Fruit fly (Drosophila melanogaster) whole organism, embryonic: Measurements from ENCODE around the gene Ada2a.

ENCODE experiments used
- Adf1 ChIP-seq: fragments of 200-800 bp; sonication (Bioruptor generic); IDR thresholded peaks from 2 replicates; pipeline ENCODE4 v1.3.6; 2022; ENCODE audit warnings: missing biosample characterization, missing genetic modification characterization
- CG10366 ChIP-seq: fragments of 200-800 bp; sonication (Bioruptor generic); IDR thresholded peaks from 2 replicates; pipeline ENCODE4 v1.3.6; 2022; ENCODE audit warnings: missing biosample characterization, missing genetic modification characterization
- CG13123 ChIP-seq: fragments of 200-800 bp; sonication (Bioruptor generic); optimal IDR thresholded peaks from 2 replicates; lab custom pipeline; 2016; ENCODE audit warnings: missing biosample characterization, missing genetic modification characterization
- CG15514 ChIP-seq: fragments of 200-800 bp; sonication (Bioruptor generic); optimal IDR thresholded peaks from 3 replicates; lab custom pipeline; 2017; ENCODE audit warnings: missing biosample characterization, missing genetic modification characterization, mild to moderate bottlenecking, moderate library complexity, missing genetic modification reagents
- CG17328 ChIP-seq: fragments of 200-800 bp; sonication (Bioruptor generic); IDR thresholded peaks from 2 replicates; pipeline ENCODE4 v1.3.6; 2022; ENCODE audit warnings: missing biosample characterization, missing genetic modification characterization
- CG17829 ChIP-seq: fragments of 200-800 bp; optimal IDR thresholded peaks from 2 replicates; lab custom pipeline; 2019; ENCODE audit warnings: missing biosample characterization, mild to moderate bottlenecking, missing genetic modification characterization, moderate library complexity
- CG1832 ChIP-seq: fragments of 200-800 bp; sonication (Bioruptor generic); optimal IDR thresholded peaks from 2 replicates; lab custom pipeline; 2017; ENCODE audit warnings: missing biosample characterization, mild to moderate bottlenecking, missing genetic modification characterization, inconsistent platforms
- CG18599 ChIP-seq: fragments of 200-800 bp; sonication (Bioruptor generic); optimal IDR thresholded peaks from 3 replicates; lab custom pipeline; 2017; ENCODE audit warnings: missing biosample characterization, missing genetic modification characterization, mild to moderate bottlenecking, moderate library complexity, missing genetic modification reagents
- CG2202 ChIP-seq: fragments of 200-800 bp; sonication (Bioruptor generic); optimal IDR thresholded peaks from 2 replicates; lab custom pipeline; 2018; ENCODE audit warnings: missing biosample characterization, mild to moderate bottlenecking, missing genetic modification characterization
- CG32532 ChIP-seq: fragments of 200-800 bp; sonication (Bioruptor generic); IDR thresholded peaks from 2 replicates; pipeline ENCODE4 v1.3.6; 2022; ENCODE audit warnings: missing biosample characterization, missing genetic modification characterization
- CG32772 ChIP-seq: fragments of 200-800 bp; sonication (Bioruptor generic); IDR thresholded peaks from 2 replicates; pipeline ENCODE4 v1.3.6; 2022; ENCODE audit warnings: missing biosample characterization, missing genetic modification characterization
- CG3407 ChIP-seq: fragments of 200-800 bp; sonication (Bioruptor generic); optimal IDR thresholded peaks from 2 replicates; lab custom pipeline; 2018; ENCODE audit warnings: missing biosample characterization, mild to moderate bottlenecking, missing genetic modification characterization
- CG34224 ChIP-seq: fragments of 200-800 bp; sonication (Bioruptor generic); IDR thresholded peaks from 3 replicates; pipeline ENCODE4 v1.3.6; 2022; ENCODE audit warnings: missing biosample characterization, missing genetic modification characterization; ENCODE audit not compliant: partially characterized antibody
- CG4360 ChIP-seq: fragments of 200-800 bp; sonication (Bioruptor generic); IDR thresholded peaks from 2 replicates; pipeline ENCODE4 v1.3.6; 2022; ENCODE audit warnings: missing biosample characterization, missing genetic modification characterization
- CG6854 ChIP-seq: fragments of 200-800 bp; sonication (Bioruptor generic); optimal IDR thresholded peaks from 3 replicates; lab custom pipeline; 2017; ENCODE audit warnings: missing biosample characterization, mild to moderate bottlenecking, missing genetic modification characterization
- CG7271 ChIP-seq: fragments of 200-800 bp; sonication (Bioruptor generic); optimal IDR thresholded peaks from 2 replicates; lab custom pipeline; 2018; ENCODE audit warnings: missing biosample characterization, mild to moderate bottlenecking, missing genetic modification characterization, moderate library complexity
- D ChIP-seq, 2 experiments: fragments of 200-800 bp in 1 of 2; fragments of >200 bp in 1 of 2; sonication (Bioruptor generic) in 1 of 2; optimal IDR thresholded peaks; 2 replicates in 1 of 2; 3 replicates in 1 of 2; lab custom pipeline; 2017; ENCODE audit warnings: mild to moderate bottlenecking in 1 of 2, missing biosample characterization in 1 of 2, missing genetic modification characterization in 1 of 2, missing genetic modification reagents in 1 of 2
- Deaf1 ChIP-seq: fragments of 200-800 bp; optimal IDR thresholded peaks from 3 replicates; lab custom pipeline; 2019; ENCODE audit warnings: missing biosample characterization, mild to moderate bottlenecking, missing genetic modification characterization, moderate library complexity
- Dfd ChIP-seq, 2 experiments: fragments of >200 bp; optimal IDR thresholded peaks; 2 replicates each; lab custom pipeline; 2017; ENCODE audit warnings: missing biosample characterization in 2 of 2, missing genetic modification characterization in 2 of 2
- Elba2 ChIP-seq: fragments of 200-800 bp; sonication (Bioruptor generic); optimal IDR thresholded peaks from 3 replicates; lab custom pipeline; 2016; ENCODE audit warnings: missing biosample characterization, missing genetic modification characterization
- Ets65A ChIP-seq: fragments of 200-800 bp; sonication (Bioruptor generic); peaks from one replicate; lab custom pipeline; 2016; ENCODE audit warnings: missing biosample characterization, missing genetic modification characterization
- Fer2 ChIP-seq: fragments of 200-800 bp; sonication (Bioruptor generic); optimal IDR thresholded peaks from 2 replicates; lab custom pipeline; 2018; ENCODE audit warnings: missing biosample characterization, mild to moderate bottlenecking, missing genetic modification characterization, moderate library complexity
- Jarid2 ChIP-seq: fragments of 200-800 bp; sonication (Bioruptor generic); optimal IDR thresholded peaks from 3 replicates; lab custom pipeline; 2017; ENCODE audit warnings: mild to moderate bottlenecking, missing biosample characterization, missing genetic modification reagents, missing genetic modification characterization
- Mad ChIP-seq: fragments of 200-800 bp; sonication (Bioruptor generic); optimal IDR thresholded peaks from 2 replicates; lab custom pipeline; 2016; ENCODE audit warnings: missing biosample characterization, missing genetic modification characterization
- Meics ChIP-seq: fragments of 200-800 bp; sonication (Bioruptor generic); optimal IDR thresholded peaks from 2 replicates; lab custom pipeline; 2017; ENCODE audit warnings: missing biosample characterization, mild to moderate bottlenecking, missing genetic modification characterization
- NC2β ChIP-seq: fragments of 200-800 bp; sonication (Bioruptor generic); optimal IDR thresholded peaks from 2 replicates; lab custom pipeline; 2016; ENCODE audit warnings: missing biosample characterization, missing genetic modification characterization
- Nf-YB ChIP-seq: fragments of 200-800 bp; sonication (Bioruptor generic); optimal IDR thresholded peaks from 3 replicates; lab custom pipeline; 2019; ENCODE audit warnings: missing biosample characterization, mild to moderate bottlenecking, missing genetic modification characterization, moderate library complexity
- Nf-YC ChIP-seq: fragments of 200-800 bp; optimal IDR thresholded peaks from 3 replicates; lab custom pipeline; 2019; ENCODE audit warnings: missing biosample characterization, mild to moderate bottlenecking, missing genetic modification characterization, moderate library complexity
- Scr ChIP-seq: fragments of 200-800 bp; sonication (Bioruptor generic); IDR thresholded peaks from 2 replicates; pipeline ENCODE4 v1.3.6; 2022; ENCODE audit warnings: missing biosample characterization, missing genetic modification characterization; ENCODE audit not compliant: partially characterized antibody
- Sin3A ChIP-seq: fragments of >200 bp; optimal IDR thresholded peaks from 2 replicates; lab custom pipeline; 2018
- cg ChIP-seq: fragments of 200-800 bp; sonication (Bioruptor generic); optimal IDR thresholded peaks from 3 replicates; lab custom pipeline; 2019; ENCODE audit warnings: missing biosample characterization, mild to moderate bottlenecking, missing genetic modification characterization, moderate library complexity
- ewg ChIP-seq: fragments of 200-800 bp; sonication (Bioruptor generic); optimal IDR thresholded peaks from 3 replicates; lab custom pipeline; 2017; ENCODE audit warnings: mild to moderate bottlenecking, missing biosample characterization, missing genetic modification reagents, missing genetic modification characterization
- eyg ChIP-seq: fragments of 200-800 bp; sonication (Bioruptor generic); optimal IDR thresholded peaks from 3 replicates; lab custom pipeline; 2016; ENCODE audit warnings: missing biosample characterization, missing genetic modification characterization
- fd3F ChIP-seq: fragments of 200-800 bp; sonication (Bioruptor generic); optimal IDR thresholded peaks from 2 replicates; lab custom pipeline; 2018; ENCODE audit warnings: missing biosample characterization, mild to moderate bottlenecking, missing genetic modification characterization, moderate library complexity
- ham ChIP-seq: fragments of 200-800 bp; sonication (Bioruptor generic); IDR thresholded peaks from 2 replicates; pipeline ENCODE4 v1.3.6; 2022; ENCODE audit warnings: missing biosample characterization, missing genetic modification characterization
- lmd ChIP-seq: fragments of 200-800 bp; sonication (Bioruptor generic); IDR thresholded peaks from 2 replicates; pipeline ENCODE4 v1.3.6; 2022; ENCODE audit warnings: missing biosample characterization, missing genetic modification characterization
- nerfin-1 ChIP-seq: fragments of 200-800 bp; sonication (Bioruptor generic); optimal IDR thresholded peaks from 3 replicates; lab custom pipeline; 2019; ENCODE audit warnings: missing biosample characterization, mild to moderate bottlenecking, missing genetic modification characterization, moderate library complexity
- p53 ChIP-seq: fragments of 200-800 bp; sonication (Bioruptor generic); optimal IDR thresholded peaks from 2 replicates; lab custom pipeline; 2016; ENCODE audit warnings: missing biosample characterization, missing genetic modification characterization
- pfk ChIP-seq: fragments of 200-800 bp; sonication (Bioruptor generic); optimal IDR thresholded peaks from 2 replicates; lab custom pipeline; 2018; ENCODE audit warnings: missing biosample characterization, mild to moderate bottlenecking, missing genetic modification characterization, moderate library complexity
- pho ChIP-seq: fragments of 200-800 bp; sonication (Bioruptor generic); optimal IDR thresholded peaks from 2 replicates; lab custom pipeline; 2016; ENCODE audit warnings: missing biosample characterization, missing genetic modification characterization
- sc ChIP-seq, 3 experiments: fragments of >200 bp in 2 of 3; fragments of 200-800 bp in 1 of 3; sonication (Bioruptor generic) in 1 of 3; optimal IDR thresholded peaks; 2 replicates in 2 of 3; 3 replicates in 1 of 3; lab custom pipeline; 2017; ENCODE audit warnings: mild to moderate bottlenecking in 1 of 3, missing biosample characterization in 1 of 3, missing genetic modification characterization in 1 of 3, missing genetic modification reagents in 1 of 3
- seq ChIP-seq: fragments of 200-800 bp; sonication (Bioruptor generic); IDR thresholded peaks from 2 replicates; pipeline ENCODE4 v1.3.6; 2022; ENCODE audit warnings: missing biosample characterization, missing genetic modification characterization
- sna ChIP-seq: fragments of 200-800 bp; sonication (Bioruptor generic); IDR thresholded peaks from 2 replicates; pipeline ENCODE4 v1.3.6; 2022; ENCODE audit warnings: missing biosample characterization, missing genetic modification characterization; ENCODE audit not compliant: partially characterized antibody
- unc-4 ChIP-seq: fragments of 200-800 bp; sonication (Bioruptor generic); IDR thresholded peaks from 2 replicates; pipeline ENCODE4 v1.3.6; 2022; ENCODE audit warnings: missing biosample characterization, missing genetic modification characterization; ENCODE audit not compliant: partially characterized antibody
- zf30C ChIP-seq: fragments of 200-800 bp; sonication (Bioruptor generic); optimal IDR thresholded peaks from 3 replicates; lab custom pipeline; 2018; ENCODE audit warnings: missing biosample characterization, mild to moderate bottlenecking, missing genetic modification characterization

The Ada2a gene

dm6 chr3R:18274328-18275098 lies 19.2 kb upstream of the Ada2a start, which contains the start of the genes Vps39 and eIF1A (continued):
- TF ChIP-seq Scr (GFP tag; lab: Robert Waterston, UW): peak; percentile 92
- peak; percentile 70 for TF ChIP-seq CG18599 (GFP tag; lab: Kevin White, UChicago)
- no peak for TF ChIP-seq Elba2 (GFP tag; lab: Kevin White, UChicago)
- peak; percentile 42 for TF ChIP-seq Mad (GFP tag; lab: Kevin White, UChicago)
- peak; percentile 50 for TF ChIP-seq NC2β (GFP tag; lab: Kevin White, UChicago)
- TF ChIP-seq D (optimal IDR thresholded peaks at IDR 0.05; lab: Kevin White, UChicago): peak; percentile 72
- no peak for TF ChIP-seq D (GFP tag; optimal IDR thresholded peaks at IDR 0.05; lab: Kevin White, UChicago)
- TF ChIP-seq lmd (GFP tag; lab: Robert Waterston, UW): no peak
- TF ChIP-seq, all 482 proteins: peak for 164

- TF ChIP-seq CG10366 (GFP tag; lab: Robert Waterston, UW) (no peak), nerfin-1 (tag; lab: Kevin White, UChicago) (peak; percentile 17), Meics (GFP tag; lab: Kevin White, UChicago) (no peak), Nf-YB (GFP tag; lab: Kevin White, UChicago) (peak; percentile 73), CG4360 (GFP tag; lab: Robert Waterston, UW) (peak; percentile 91), Nf-YC (peak; percentile 90), ewg (peak; percentile 96), zf30C (GFP tag; lab: Kevin White, UChicago) (no peak), Jarid2 (GFP tag; lab: Kevin White, UChicago) (no peak), Ets65A (GFP tag; lab: Kevin White, UChicago) (peak; percentile 92), CG1832 (GFP tag; lab: Kevin White, UChicago) (no peak), seq (peak; percentile 71; the same call in 1 of the 2 replicates), p53 (GFP tag; lab: Kevin White, UChicago) (no peak), CG3407 (GFP tag; lab: Kevin White, UChicago) (no peak), CG13123 (GFP tag; lab: Kevin White, UChicago) (no peak), Dfd (GFP tag; optimal IDR thresholded peaks at IDR 0.05; lab: Kevin White, UChicago) (peak in 1 of 2 experiments; percentile 39), sc (optimal IDR thresholded peaks at IDR 0.05; lab: Kevin White, UChicago) (no peak), sc (GFP tag; optimal IDR thresholded peaks at IDR 0.05; lab: Kevin White, UChicago) (no peak), Deaf1 (peak; percentile 42), ham (GFP tag; lab: Robert Waterston, UW) (no peak), CG17829 (tag; lab: Kevin White, UChicago) (no peak), Adf1 (GFP tag; lab: Robert Waterston, UW) (peak; percentile 67), sna (GFP tag; lab: Robert Waterston, UW) (0 out of 2 replicates have a peak, but pooled peaks have one; percentile 27), CG34224 (GFP tag; lab: Robert Waterston, UW) (0 out of 3 replicates have a peak, but pooled peaks have one; percentile 15)
Measured at dm6 chr3R:18269744-18270348, 14.6 kb upstream of the Ada2a start.

dm6 chr3R:18267489-18267888 lies 12.2 kb upstream of the Ada2a start, which contains the start of gene CG18599:
CG18599 (plus strand) TSS chr3R:18267789.
- no peak for TF ChIP-seq fd3F
- TF ChIP-seq Sin3A: no peak
- TF ChIP-seq CG17328 (GFP tag; lab: Robert Waterston, UW): no peak
- TF ChIP-seq CG2202 (tag; lab: Kevin White, UChicago): no peak
- TF ChIP-seq CG15514: peak; percentile 49
- TF ChIP-seq CG7271 (tag; lab: Kevin White, UChicago): peak; percentile 36
- TF ChIP-seq CG32532 (GFP tag; lab: Robert Waterston, UW): no peak
- peak; percentile 57 for TF ChIP-seq Adf1 (GFP tag; lab: Robert Waterston, UW)
- no peak for TF ChIP-seq Fer2
- TF ChIP-seq pho (GFP tag; lab: Kevin White, UChicago): no peak
- no peak for TF ChIP-seq eyg
- TF ChIP-seq cg (GFP tag; lab: Kevin White, UChicago): peak; percentile 33
- TF ChIP-seq CG32772: no peak
- TF ChIP-seq CG6854 (GFP tag; lab: Kevin White, UChicago): no peak
- no peak for TF ChIP-seq unc-4 (GFP tag; lab: Robert Waterston, UW)
- TF ChIP-seq pfk (GFP tag; lab: Kevin White, UChicago): no peak
